Worm (Caenorhabditis elegans): Measurements from ENCODE around the gene T11F9.10.

The T11F9.10 gene

ce11 chrV:11525338-11525737 is 38.6 kb downstream of the T11F9.10 start:
- TF ChIP-seq daf-12 (tag; optimal IDR thresholded peaks at IDR 0.05) (no peak), nfya-1 (tag; optimal IDR thresholded peaks at IDR 0.05; ENCODE audit: insufficient read depth) (peak; percentile 61), nhr-25 (tag; optimal IDR thresholded peaks at IDR 0.05) (peak; percentile 73), ceh-16 (tag; optimal IDR thresholded peaks at IDR 0.05) (no peak)

- no peak for TF ChIP-seq lin-15B (tag; optimal IDR thresholded peaks at IDR 0.05)
- TF ChIP-seq tbx-2 (tag; optimal IDR thresholded peaks at IDR 0.05) = no peak
- TF ChIP-seq pha-4 (tag; optimal IDR thresholded peaks at IDR 0.05) = no peak
- TF ChIP-seq nhr-25 (tag; optimal IDR thresholded peaks at IDR 0.05) = peak; percentile 65
Measured at ce11 chrV:11526927-11527491, 40.2 kb downstream of the T11F9.10 start.

ce11 chrV:11527531-11527930 is 40.8 kb downstream of the T11F9.10 start, which contains the start of gene ccch-1:
TSS of gene ccch-1 (plus strand) at chrV:11527831.
- TF ChIP-seq aly-2 (tag; optimal IDR thresholded peaks at IDR 0.05) (no peak), egl-5 (tag; optimal IDR thresholded peaks at IDR 0.05) (no peak)

ce11 chrV:11528633-11529327 is 42.0 kb downstream of the T11F9.10 start:
- TF ChIP-seq nhr-25 (tag; optimal IDR thresholded peaks at IDR 0.05) (peak; percentile 0), unc-39 (tag; optimal IDR thresholded peaks at IDR 0.05) (no peak)

- TF ChIP-seq elt-2 (tag; optimal IDR thresholded peaks at IDR 0.05) (no peak), pha-4 (tag; optimal IDR thresholded peaks at IDR 0.05) (peak; percentile 99)
Measured at ce11 chrV:11529541-11529940, 42.8 kb downstream of the T11F9.10 start.

ce11 chrV:11531100-11531499 is 44.3 kb downstream of the T11F9.10 start:
- TF ChIP-seq ceh-82 (tag; optimal IDR thresholded peaks at IDR 0.05) (no peak), snpc-4 (tag; optimal IDR thresholded peaks at IDR 0.05) (no peak), egl-5 (tag; optimal IDR thresholded peaks at IDR 0.05) (no peak), elt-2 (tag; optimal IDR thresholded peaks at IDR 0.05) (no peak), nhr-77 (tag; optimal IDR thresholded peaks at IDR 0.05) (no peak), daf-12 (tag; optimal IDR thresholded peaks at IDR 0.05) (no peak), nhr-237 (tag; optimal IDR thresholded peaks at IDR 0.05) (no peak), nhr-43 (tag; optimal IDR thresholded peaks at IDR 0.05; ENCODE audit: poor library complexity, severe bottlenecking) (peak; percentile 10), tbx-2 (tag; optimal IDR thresholded peaks at IDR 0.05) (peak; percentile 1), pha-4 (tag; optimal IDR thresholded peaks at IDR 0.05) (peak; percentile 48), ZK546.5 (tag; optimal IDR thresholded peaks at IDR 0.05) (no peak), fos-1 (tag; optimal IDR thresholded peaks at IDR 0.05) (no peak), R02D3.7 (tag; optimal IDR thresholded peaks at IDR 0.05) (peak; percentile 6), fkh-2 (tag; optimal IDR thresholded peaks at IDR 0.05) (no peak), nfya-1 (tag; optimal IDR thresholded peaks at IDR 0.05; ENCODE audit: insufficient read depth) (peak; percentile 1), elt-1 (tag; optimal IDR thresholded peaks at IDR 0.05) (peak; percentile 29), lin-15B (tag; optimal IDR thresholded peaks at IDR 0.05) (no peak), nhr-23 (tag; optimal IDR thresholded peaks at IDR 0.05) (peak; percentile 66), nhr-67 (tag; optimal IDR thresholded peaks at IDR 0.05) (no peak), elt-3 (tag; optimal IDR thresholded peaks at IDR 0.05) (no peak), nhr-25 (tag; optimal IDR thresholded peaks at IDR 0.05) (peak; percentile 97)

ce11 chrV:11531831-11532534 is 45.2 kb downstream of the T11F9.10 start:
- TF ChIP-seq egl-5 (tag; optimal IDR thresholded peaks at IDR 0.05) (peak; percentile 21), ztf-4 (tag; optimal IDR thresholded peaks at IDR 0.05) (peak; percentile 18), mml-1 (tag; optimal IDR thresholded peaks at IDR 0.05) (no peak), pqm-1 (tag; optimal IDR thresholded peaks at IDR 0.05) (peak; percentile 81), lin-15B (tag; optimal IDR thresholded peaks at IDR 0.05) (no peak), nhr-43 (tag; optimal IDR thresholded peaks at IDR 0.05; ENCODE audit: poor library complexity, severe bottlenecking) (peak; percentile 70), jun-1 (tag; optimal IDR thresholded peaks at IDR 0.05) (peak; percentile 82), nfya-1 (tag; optimal IDR thresholded peaks at IDR 0.05; ENCODE audit: insufficient read depth) (peak; percentile 52), elt-3 (tag; optimal IDR thresholded peaks at IDR 0.05) (peak in 1 of 3 experiments; percentile 43), nhr-23 (tag; optimal IDR thresholded peaks at IDR 0.05) (peak; percentile 28), ceh-16 (tag; optimal IDR thresholded peaks at IDR 0.05) (no peak), ZK546.5 (tag; optimal IDR thresholded peaks at IDR 0.05) (no peak), fkh-10 (GFP tag; optimal IDR thresholded peaks at IDR 0.05) (no peak), unc-62 (GFP tag; optimal IDR thresholded peaks at IDR 0.05) (peak; percentile 62), fos-1 (tag; optimal IDR thresholded peaks at IDR 0.05) (no peak), egl-27 (tag; optimal IDR thresholded peaks at IDR 0.05) (peak; percentile 85), unc-39 (tag; optimal IDR thresholded peaks at IDR 0.05) (no peak), fkh-2 (tag; optimal IDR thresholded peaks at IDR 0.05) (no peak), nhr-12 (tag; optimal IDR thresholded peaks at IDR 0.05) (no peak), hmg-11 (tag; optimal IDR thresholded peaks at IDR 0.05) (no peak), ama-1 (optimal IDR thresholded peaks at IDR 0.05) (no peak), nhr-11 (tag; optimal IDR thresholded peaks at IDR 0.05) (no peak), skn-1 (tag; optimal IDR thresholded peaks at IDR 0.05) (peak; percentile 73), nhr-237 (tag; optimal IDR thresholded peaks at IDR 0.05) (no peak)

Data from whole organism, L3 larva.